Fruit fly (Drosophila melanogaster) whole organism, wandering third instar larva: ENCODE results near the gene RpL34b.

ENCODE experiments used
- OdsH ChIP-seq: fragments of 200-800 bp; sonication (Bioruptor generic); optimal IDR thresholded peaks from 2 replicates; lab custom pipeline; 2016; ENCODE audit warnings: missing biosample characterization, mild to moderate bottlenecking, missing genetic modification characterization
- ey ChIP-seq: fragments of 200-800 bp; sonication (Bioruptor generic); optimal IDR thresholded peaks from 2 replicates; lab custom pipeline; 2016; ENCODE audit warnings: missing biosample characterization, missing genetic modification characterization

DNA sequence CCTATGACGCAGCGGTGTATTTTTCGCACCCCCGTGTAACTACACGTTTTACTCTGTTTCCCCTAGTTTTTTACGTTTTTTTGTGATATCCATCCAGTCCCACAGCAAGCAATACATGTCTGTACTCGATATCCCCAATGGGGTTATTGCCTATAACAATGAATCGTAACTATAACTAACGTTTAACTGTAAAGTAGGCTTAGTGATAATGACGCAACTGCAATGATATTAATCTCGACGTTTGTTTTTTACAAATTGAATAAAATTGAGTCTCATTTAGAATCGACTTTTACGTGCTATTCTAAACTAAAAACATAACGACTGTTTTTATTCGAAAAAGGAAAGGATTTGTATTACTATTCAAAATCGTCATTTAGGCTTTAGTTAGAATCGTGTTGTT lies 15.9 kb upstream of the RpL34b start:
- no peak for TF ChIP-seq OdsH
- TF ChIP-seq ey (GFP tag; lab: Kevin White, UChicago): no peak
